Fruit fly (Drosophila melanogaster) whole organism: ENCODE measurements around the gene Grx3.

ENCODE experiments used
- CG8478 ChIP-seq: fragments of >200 bp; optimal IDR thresholded peaks from 2 replicates; lab custom pipeline; 2018; ENCODE audit warnings: inconsistent platforms
- Dll ChIP-seq: fragments of >200 bp; optimal IDR thresholded peaks from 2 replicates; lab custom pipeline; 2017
- psq ChIP-seq: fragments of >200 bp; optimal IDR thresholded peaks from 2 replicates; lab custom pipeline; 2017

dm6 chr2L:13382351-13383029, 16.2 kb downstream of the Grx3 start, which contains the start of gene loqs:
- TF ChIP-seq Dll (lab: Kevin White, UChicago): no peak
- TF ChIP-seq psq (lab: Kevin White, UChicago): no peak
- no peak for TF ChIP-seq CG8478
